Worm (Caenorhabditis elegans) whole organism, L1 larva: Measurements from ENCODE around the gene Y116F11B.6.

ENCODE experiments used
- dpl-1 ChIP-seq, 3 experiments: fragments of 150-350 bp in 2 of 3; sonication (generic microtip) in 1 of 3; optimal IDR thresholded peaks; 2 replicates each; lab custom pipeline; 2014 to 2017; ENCODE audit warnings: missing biosample characterization in 3 of 3, missing genetic modification characterization in 3 of 3, missing genetic modification reagents in 3 of 3
- elt-3 ChIP-seq, 6 experiments: fragments of 150-350 bp in 1 of 6; sonication (generic microtip); optimal IDR thresholded peaks; 2 replicates each; lab custom pipeline; 2017 to 2018; ENCODE audit warnings: missing biosample characterization in 6 of 6, missing genetic modification characterization in 6 of 6, inconsistent platforms in 1 of 6
- nhr-11 ChIP-seq: fragments of 150-350 bp; optimal IDR thresholded peaks from 2 replicates; lab custom pipeline; 2014; ENCODE audit warnings: missing biosample characterization, missing genetic modification characterization
- nhr-76 ChIP-seq: sonication (generic microtip); optimal IDR thresholded peaks from 2 replicates; lab custom pipeline; 2017; ENCODE audit warnings: missing biosample characterization, missing genetic modification characterization
- nhr-84 ChIP-seq: sonication (generic microtip); optimal IDR thresholded peaks from 2 replicates; lab custom pipeline; 2017; ENCODE audit warnings: missing biosample characterization, missing genetic modification characterization
- pqm-1 ChIP-seq: sonication (generic microtip); optimal IDR thresholded peaks from 3 replicates; lab custom pipeline; 2017; ENCODE audit warnings: missing biosample characterization, missing genetic modification characterization
- skn-1 ChIP-seq: fragments of 150-350 bp; optimal IDR thresholded peaks from 2 replicates; lab custom pipeline; 2014; ENCODE audit warnings: missing biosample characterization, missing genetic modification characterization
- snpc-4 ChIP-seq: fragments of 150-350 bp; optimal IDR thresholded peaks from 2 replicates; lab custom pipeline; 2014; ENCODE audit warnings: missing biosample characterization, missing genetic modification characterization
- unc-130 ChIP-seq: fragments of 150-350 bp; optimal IDR thresholded peaks from 2 replicates; lab custom pipeline; 2017; ENCODE audit warnings: missing biosample characterization, missing genetic modification characterization, inconsistent platforms

ce11 chrV:19831588-19831987, 14.2 kb downstream of the Y116F11B.6 start:
- TF ChIP-seq elt-3 (tag; optimal IDR thresholded peaks at IDR 0.05; lab: Kevin White, UChicago) (no peak), pqm-1 (tag; lab: Kevin White, UChicago) (no peak), dpl-1 (GFP tag; optimal IDR thresholded peaks at IDR 0.05; lab: Kevin White, UChicago) (no peak), skn-1 (tag; lab: Kevin White, UChicago) (no peak), snpc-4 (tag; lab: Kevin White, UChicago) (no peak), nhr-84 (tag; lab: Kevin White, UChicago) (no peak), nhr-11 (tag; lab: Kevin White, UChicago) (no peak), nhr-76 (tag; lab: Kevin White, UChicago) (no peak), unc-130 (tag; lab: Kevin White, UChicago) (no peak)
